Fruit fly (Drosophila melanogaster) whole organism, prepupa: Measurements from ENCODE around the gene CG42553.
A peak's percentile ranks its signal among the peaks of the same experiment; 100 is the strongest.

ENCODE experiments used
- Blimp-1 ChIP-seq: fragments of 200-800 bp; sonication (Bioruptor generic); optimal IDR thresholded peaks from 3 replicates; lab custom pipeline; 2017; ENCODE audit warnings: missing biosample characterization, missing genetic modification characterization, mild to moderate bottlenecking, moderate library complexity, missing genetic modification reagents
- CG11294 ChIP-seq: fragments of 200-800 bp; sonication (Bioruptor generic); IDR thresholded peaks from 2 replicates; pipeline ENCODE4 v1.3.6; 2022; ENCODE audit warnings: missing biosample characterization, missing genetic modification characterization
- CG7368 ChIP-seq: fragments of 200-800 bp; sonication (Bioruptor generic); optimal IDR thresholded peaks from 3 replicates; lab custom pipeline; 2016; ENCODE audit warnings: missing biosample characterization, missing genetic modification characterization
- Eip93F ChIP-seq: fragments of 200-800 bp; sonication (Bioruptor generic); optimal IDR thresholded peaks from 2 replicates; lab custom pipeline; 2016; ENCODE audit warnings: missing biosample characterization, mild to moderate bottlenecking, missing genetic modification characterization
- Ets21C ChIP-seq: fragments of 200-800 bp; sonication (Bioruptor generic); optimal IDR thresholded peaks from 3 replicates; lab custom pipeline; 2016; ENCODE audit warnings: missing biosample characterization, missing genetic modification characterization
- Hr4 ChIP-seq: fragments of 200-800 bp; sonication (Bioruptor generic); optimal IDR thresholded peaks from 3 replicates; lab custom pipeline; 2016; ENCODE audit warnings: missing biosample characterization, missing genetic modification characterization
- OdsH ChIP-seq: fragments of 200-800 bp; sonication (Bioruptor generic); optimal IDR thresholded peaks from 3 replicates; lab custom pipeline; 2016; ENCODE audit warnings: missing biosample characterization, missing genetic modification characterization
- acj6 ChIP-seq: fragments of 200-800 bp; sonication (Bioruptor generic); optimal IDR thresholded peaks from 3 replicates; lab custom pipeline; 2016; ENCODE audit warnings: missing biosample characterization, missing genetic modification characterization
- cyc ChIP-seq: fragments of 200-800 bp; sonication (Bioruptor generic); optimal IDR thresholded peaks from 3 replicates; lab custom pipeline; 2016; ENCODE audit warnings: missing biosample characterization, missing genetic modification characterization
- fkh ChIP-seq: fragments of 200-800 bp; sonication (Bioruptor generic); optimal IDR thresholded peaks from 3 replicates; lab custom pipeline; 2017; ENCODE audit warnings: missing biosample characterization, mild to moderate bottlenecking, missing genetic modification characterization, moderate library complexity
- spab ChIP-seq: fragments of 200-800 bp; sonication (Bioruptor generic); optimal IDR thresholded peaks from 2 replicates; lab custom pipeline; 2017; ENCODE audit warnings: missing biosample characterization, mild to moderate bottlenecking, missing genetic modification characterization, missing genetic modification reagents

- peak; percentile 42 for TF ChIP-seq CG7368 (GFP tag; lab: Kevin White, UChicago)
- no peak for TF ChIP-seq fkh
- TF ChIP-seq cyc = peak; percentile 73
- TF ChIP-seq spab (GFP tag; lab: Kevin White, UChicago) = no peak
- peak; percentile 22 for TF ChIP-seq Hr4
- TF ChIP-seq OdsH (GFP tag; lab: Kevin White, UChicago) = peak; percentile 60
- 0 out of 2 replicates have a peak, but pooled peaks have one; percentile 6 for TF ChIP-seq CG11294 (GFP tag; lab: Robert Waterston, UW)
- peak; percentile 67 for TF ChIP-seq Ets21C (GFP tag; lab: Kevin White, UChicago)
- peak; percentile 44 for TF ChIP-seq Eip93F (GFP tag; lab: Kevin White, UChicago)
- TF ChIP-seq acj6 (GFP tag; lab: Kevin White, UChicago) = peak; percentile 55
- TF ChIP-seq Blimp-1 (GFP tag; lab: Kevin White, UChicago) = peak; percentile 21
These were observed 14.5 kb upstream of the CG42553 start for dm6 chr3L:819297-819886.
